Worm (Caenorhabditis elegans) whole organism, midembryonic: ENCODE measurements around the gene lgc-6.

ENCODE experiments used
- ref-1 ChIP-seq: fragments of 200-800 bp; sonication (Bioruptor generic); conservative IDR thresholded peaks from 2 replicates; pipeline ENCODE4 v1.3.6; 2022; ENCODE audit warnings: missing genetic modification reagents, missing genetic modification characterization, missing compliant biosample characterization
- ztf-29 ChIP-seq: fragments of 200-800 bp; sonication (Bioruptor generic); IDR thresholded peaks from 2 replicates; pipeline ENCODE4 v1.3.6; 2022; ENCODE audit warnings: missing genetic modification reagents, missing genetic modification characterization, missing compliant biosample characterization

ce11 chrIV:8382695-8383094 lies 43.0 kb downstream of the lgc-6 start, which contains the start of gene D2096.9:
- no peak for TF ChIP-seq ref-1 (GFP tag; lab: Robert Waterston, UW)
- TF ChIP-seq ztf-29 = no peak
